Fruit fly (Drosophila melanogaster) whole organism, prepupa: ENCODE data around the gene CG6178.

Source experiments
- Blimp-1 ChIP-seq: fragments of 200-800 bp; sonication (Bioruptor generic); optimal IDR thresholded peaks from 3 replicates; lab custom pipeline; 2017; ENCODE audit warnings: missing biosample characterization, missing genetic modification characterization, mild to moderate bottlenecking, moderate library complexity, missing genetic modification reagents
- CG10631 ChIP-seq: fragments of 200-800 bp; sonication (Bioruptor generic); optimal IDR thresholded peaks from 2 replicates; lab custom pipeline; 2016; ENCODE audit warnings: missing biosample characterization, missing genetic modification characterization
- CG10669 ChIP-seq: fragments of 200-800 bp; sonication (Bioruptor generic); optimal IDR thresholded peaks from 3 replicates; lab custom pipeline; 2018; ENCODE audit warnings: missing biosample characterization, mild to moderate bottlenecking, missing genetic modification characterization, moderate library complexity
- CG11762 ChIP-seq: fragments of 200-800 bp; sonication (Bioruptor generic); optimal IDR thresholded peaks from 3 replicates; lab custom pipeline; 2016; ENCODE audit warnings: missing biosample characterization, missing genetic modification characterization; ENCODE audit not compliant: insufficient read depth
- CG11902 ChIP-seq: fragments of 200-800 bp; sonication (Bioruptor generic); optimal IDR thresholded peaks from 3 replicates; lab custom pipeline; 2016; ENCODE audit warnings: missing biosample characterization, missing genetic modification characterization
- CG15336 ChIP-seq: fragments of 200-800 bp; sonication (Bioruptor generic); IDR thresholded peaks from 2 replicates; pipeline ENCODE4 v1.3.6; 2022; ENCODE audit warnings: missing biosample characterization, missing genetic modification characterization
- CG16779 ChIP-seq: fragments of 200-800 bp; sonication (Bioruptor generic); optimal IDR thresholded peaks from 3 replicates; lab custom pipeline; 2017; ENCODE audit warnings: missing biosample characterization, mild to moderate bottlenecking, missing genetic modification characterization
- CG3032 ChIP-seq: fragments of 200-800 bp; optimal IDR thresholded peaks from 2 replicates; lab custom pipeline; 2019; ENCODE audit warnings: missing biosample characterization, mild to moderate bottlenecking, missing genetic modification characterization, moderate library complexity
- CG31627 ChIP-seq: fragments of 200-800 bp; sonication (Bioruptor generic); optimal IDR thresholded peaks from 3 replicates; lab custom pipeline; 2016; ENCODE audit warnings: missing biosample characterization, missing genetic modification characterization
- CG3919 ChIP-seq: fragments of 200-800 bp; sonication (Bioruptor generic); optimal IDR thresholded peaks from 3 replicates; lab custom pipeline; 2016; ENCODE audit warnings: missing biosample characterization, missing genetic modification characterization
- CG4318 ChIP-seq: fragments of 200-800 bp; sonication (Bioruptor generic); optimal IDR thresholded peaks from 3 replicates; lab custom pipeline; 2017; ENCODE audit warnings: missing biosample characterization, mild to moderate bottlenecking, missing genetic modification characterization
- CG6163 ChIP-seq: fragments of 200-800 bp; sonication (Bioruptor generic); IDR thresholded peaks from 3 replicates; pipeline ENCODE4 v1.3.6; 2022; ENCODE audit warnings: missing biosample characterization, missing genetic modification characterization
- CG6276 ChIP-seq: fragments of 200-800 bp; sonication (Bioruptor generic); optimal IDR thresholded peaks from 2 replicates; lab custom pipeline; 2017; ENCODE audit warnings: missing biosample characterization, mild to moderate bottlenecking, missing genetic modification characterization
- CG6792 ChIP-seq: fragments of 200-800 bp; sonication (Bioruptor generic); optimal IDR thresholded peaks from 3 replicates; lab custom pipeline; 2016; ENCODE audit warnings: missing biosample characterization, missing genetic modification characterization
- CG6808 ChIP-seq: fragments of 200-800 bp; sonication (Bioruptor generic); optimal IDR thresholded peaks from 3 replicates; lab custom pipeline; 2017; ENCODE audit warnings: missing biosample characterization, missing genetic modification characterization, mild to moderate bottlenecking, moderate library complexity, missing genetic modification reagents
- CG6854 ChIP-seq: fragments of 200-800 bp; sonication (Bioruptor generic); optimal IDR thresholded peaks from 2 replicates; lab custom pipeline; 2017; ENCODE audit warnings: missing biosample characterization, mild to moderate bottlenecking, missing genetic modification characterization
- CG8119 ChIP-seq: fragments of 200-800 bp; sonication (Bioruptor generic); IDR thresholded peaks from 3 replicates; pipeline ENCODE4 v1.3.6; 2022; ENCODE audit warnings: missing biosample characterization, missing genetic modification characterization
- CG8319 ChIP-seq: fragments of 200-800 bp; sonication (Bioruptor generic); optimal IDR thresholded peaks from 3 replicates; lab custom pipeline; 2016; ENCODE audit warnings: missing biosample characterization, missing genetic modification characterization
- CG8632 ChIP-seq: fragments of 200-800 bp; sonication (Bioruptor generic); optimal IDR thresholded peaks from 3 replicates; lab custom pipeline; 2016; ENCODE audit warnings: missing biosample characterization, missing genetic modification characterization
- CG9139 ChIP-seq: fragments of 200-800 bp; sonication (Bioruptor generic); optimal IDR thresholded peaks from 3 replicates; lab custom pipeline; 2017; ENCODE audit warnings: missing biosample characterization, mild to moderate bottlenecking, missing genetic modification characterization
- Eip78C ChIP-seq: fragments of 200-800 bp; sonication (Bioruptor generic); peaks from one replicate; lab custom pipeline; 2016; ENCODE audit warnings: missing biosample characterization, missing genetic modification characterization
- Eip93F ChIP-seq: fragments of 200-800 bp; sonication (Bioruptor generic); optimal IDR thresholded peaks from 2 replicates; lab custom pipeline; 2016; ENCODE audit warnings: missing biosample characterization, mild to moderate bottlenecking, missing genetic modification characterization
- Ets21C ChIP-seq: fragments of 200-800 bp; sonication (Bioruptor generic); optimal IDR thresholded peaks from 3 replicates; lab custom pipeline; 2016; ENCODE audit warnings: missing biosample characterization, missing genetic modification characterization
- Gug ChIP-seq: fragments of 200-800 bp; sonication (Bioruptor generic); IDR thresholded peaks from 2 replicates; pipeline ENCODE4 v1.3.6; 2022; ENCODE audit warnings: missing biosample characterization, missing genetic modification characterization
- Hr38 ChIP-seq: sonication (Bioruptor generic); optimal IDR thresholded peaks from 2 replicates; lab custom pipeline; 2016; ENCODE audit warnings: missing biosample characterization, missing genetic modification characterization
- Hr39 ChIP-seq: fragments of 200-800 bp; sonication (Bioruptor generic); optimal IDR thresholded peaks from 2 replicates; lab custom pipeline; 2016; ENCODE audit warnings: missing biosample characterization, missing genetic modification characterization
- Hr4 ChIP-seq: fragments of 200-800 bp; sonication (Bioruptor generic); optimal IDR thresholded peaks from 3 replicates; lab custom pipeline; 2016; ENCODE audit warnings: missing biosample characterization, missing genetic modification characterization
- Lpt ChIP-seq: fragments of 200-800 bp; sonication (Bioruptor generic); optimal IDR thresholded peaks from 3 replicates; lab custom pipeline; 2016; ENCODE audit warnings: missing biosample characterization, missing genetic modification characterization
- Met ChIP-seq: fragments of 200-800 bp; sonication (Bioruptor generic); optimal IDR thresholded peaks from 3 replicates; lab custom pipeline; 2016; ENCODE audit warnings: missing biosample characterization, missing genetic modification characterization
- Smox ChIP-seq: fragments of 200-800 bp; sonication (Bioruptor generic); optimal IDR thresholded peaks from 3 replicates; lab custom pipeline; 2016; ENCODE audit warnings: missing biosample characterization, missing genetic modification characterization
- Sox102F ChIP-seq: fragments of 200-800 bp; sonication (Bioruptor generic); optimal IDR thresholded peaks from 2 replicates; lab custom pipeline; 2016; ENCODE audit warnings: missing biosample characterization, mild to moderate bottlenecking, missing genetic modification characterization
- Sox15 ChIP-seq: fragments of 200-800 bp; sonication (Bioruptor generic); optimal IDR thresholded peaks from 3 replicates; lab custom pipeline; 2016; ENCODE audit warnings: missing biosample characterization, missing genetic modification characterization
- achi ChIP-seq: fragments of 200-800 bp; sonication (Bioruptor generic); optimal IDR thresholded peaks from 3 replicates; lab custom pipeline; 2016; ENCODE audit warnings: missing biosample characterization, missing genetic modification characterization
- acj6 ChIP-seq: fragments of 200-800 bp; sonication (Bioruptor generic); optimal IDR thresholded peaks from 3 replicates; lab custom pipeline; 2016; ENCODE audit warnings: missing biosample characterization, missing genetic modification characterization
- cyc ChIP-seq: fragments of 200-800 bp; sonication (Bioruptor generic); optimal IDR thresholded peaks from 3 replicates; lab custom pipeline; 2016; ENCODE audit warnings: missing biosample characterization, missing genetic modification characterization
- dac ChIP-seq: fragments of 200-800 bp; sonication (Bioruptor generic); optimal IDR thresholded peaks from 2 replicates; lab custom pipeline; 2017; ENCODE audit warnings: missing biosample characterization, mild to moderate bottlenecking, missing genetic modification characterization
- dsx ChIP-seq: fragments of 200-800 bp; optimal IDR thresholded peaks from 3 replicates; lab custom pipeline; 2019; ENCODE audit warnings: missing biosample characterization, mild to moderate bottlenecking, missing genetic modification characterization, moderate library complexity; ENCODE audit not compliant: poor library complexity, severe bottlenecking
- eg ChIP-seq: fragments of 200-800 bp; sonication (Bioruptor generic); IDR thresholded peaks from 3 replicates; pipeline ENCODE4 v1.3.6; 2022; ENCODE audit warnings: missing biosample characterization, missing genetic modification characterization
- esn ChIP-seq: fragments of 200-800 bp; sonication (Bioruptor generic); optimal IDR thresholded peaks from 2 replicates; lab custom pipeline; 2016; ENCODE audit warnings: missing biosample characterization, mild to moderate bottlenecking, missing genetic modification characterization, moderate library complexity
- fd59A ChIP-seq: fragments of 200-800 bp; sonication (Bioruptor generic); optimal IDR thresholded peaks from 2 replicates; lab custom pipeline; 2017; ENCODE audit warnings: missing biosample characterization, mild to moderate bottlenecking, missing genetic modification characterization, missing genetic modification reagents
- fd85E ChIP-seq: fragments of 200-800 bp; sonication (Bioruptor generic); optimal IDR thresholded peaks from 3 replicates; lab custom pipeline; 2016; ENCODE audit warnings: missing biosample characterization, missing genetic modification characterization
- lz ChIP-seq: fragments of 200-800 bp; sonication (Bioruptor generic); optimal IDR thresholded peaks from 3 replicates; lab custom pipeline; 2016; ENCODE audit warnings: missing biosample characterization, missing genetic modification characterization
- net ChIP-seq: fragments of 200-800 bp; sonication (Bioruptor generic); optimal IDR thresholded peaks from 3 replicates; lab custom pipeline; 2016; ENCODE audit warnings: missing biosample characterization, missing genetic modification characterization
- pdm3 ChIP-seq: fragments of 200-800 bp; sonication (Bioruptor generic); optimal IDR thresholded peaks from 3 replicates; lab custom pipeline; 2016; ENCODE audit warnings: missing biosample characterization, missing genetic modification characterization
- salr ChIP-seq, 2 experiments: fragments of 200-800 bp; sonication (Bioruptor generic); optimal IDR thresholded peaks; 3 replicates each; lab custom pipeline; 2016 to 2018; ENCODE audit warnings: missing biosample characterization in 2 of 2, missing genetic modification characterization in 2 of 2, mild to moderate bottlenecking in 1 of 2
- ss ChIP-seq, 2 experiments: fragments of 200-800 bp; sonication (Bioruptor generic); optimal IDR thresholded peaks; 2 replicates in 1 of 2; 3 replicates in 1 of 2; lab custom pipeline; 2017 to 2018; ENCODE audit warnings: mild to moderate bottlenecking in 2 of 2, missing biosample characterization in 2 of 2, missing genetic modification characterization in 2 of 2, moderate library complexity in 1 of 2
- svp ChIP-seq: fragments of 200-800 bp; sonication (Bioruptor generic); peaks from one replicate; lab custom pipeline; 2016; ENCODE audit warnings: missing biosample characterization, missing genetic modification characterization
- topi ChIP-seq: fragments of 200-800 bp; sonication (Bioruptor generic); optimal IDR thresholded peaks from 3 replicates; lab custom pipeline; 2016; ENCODE audit warnings: missing biosample characterization, missing genetic modification characterization
- vri ChIP-seq: fragments of 200-800 bp; sonication (Bioruptor generic); optimal IDR thresholded peaks from 3 replicates; lab custom pipeline; 2016; ENCODE audit warnings: missing biosample characterization, mild to moderate bottlenecking, missing genetic modification characterization

The CG6178 gene

dm6 chr3R:24150103-24150502 is 2.0 kb upstream of the CG6178 start, which contains the start of gene p38c:
Gene p38c (minus strand): TSS chr3R:24150203.
- TF ChIP-seq CG6854 (GFP tag; lab: Kevin White, UChicago) (no peak), cyc (no peak), CG11902 (GFP tag; lab: Kevin White, UChicago) (no peak), CG6276 (no peak), CG10669 (GFP tag; lab: Kevin White, UChicago) (no peak), Gug (no peak)
- TF ChIP-seq, all 60 proteins: peak for 0

- TF ChIP-seq CG15336 (GFP tag; lab: Robert Waterston, UW) = peak; percentile 92
- peak; percentile 89 for TF ChIP-seq acj6
- TF ChIP-seq CG6808 = no peak
- peak; percentile 76 for TF ChIP-seq CG31627 (GFP tag; lab: Kevin White, UChicago)
- TF ChIP-seq Hr38 = no peak
- peak; percentile 80 for TF ChIP-seq CG4318 (GFP tag; lab: Kevin White, UChicago)
- peak; percentile 82 for TF ChIP-seq Lpt (GFP tag; lab: Kevin White, UChicago)
- TF ChIP-seq CG8119 (GFP tag; lab: Robert Waterston, UW) = peak; percentile 92
- TF ChIP-seq CG9139 (GFP tag; lab: Kevin White, UChicago) = peak; percentile 67
- peak; percentile 80 for TF ChIP-seq Sox15 (GFP tag; lab: Kevin White, UChicago)
- TF ChIP-seq salr (GFP tag; optimal IDR thresholded peaks at IDR 0.05; lab: Kevin White, UChicago) = peak in 1 of 2 experiments; percentile 80
- peak; percentile 85 for TF ChIP-seq Hr4 (GFP tag; lab: Kevin White, UChicago)
- no peak for TF ChIP-seq Sox102F (GFP tag; lab: Kevin White, UChicago)
- peak; percentile 92 for TF ChIP-seq CG3032 (tag; lab: Kevin White, UChicago)
- no peak for TF ChIP-seq Blimp-1 (GFP tag; lab: Kevin White, UChicago)
- TF ChIP-seq CG11762 (GFP tag; lab: Kevin White, UChicago) = peak; percentile 75
- peak; percentile 72 for TF ChIP-seq Hr39 (GFP tag; lab: Kevin White, UChicago)
- peak; percentile 94 for TF ChIP-seq Eip78C
- no peak for TF ChIP-seq Met (GFP tag; lab: Kevin White, UChicago)
- TF ChIP-seq topi (GFP tag; lab: Kevin White, UChicago) = peak; percentile 87
- TF ChIP-seq CG10631 (GFP tag; lab: Kevin White, UChicago) = peak; percentile 92
- TF ChIP-seq CG11902 (GFP tag; lab: Kevin White, UChicago) = peak; percentile 90
- TF ChIP-seq svp (GFP tag; lab: Kevin White, UChicago) = no peak
- TF ChIP-seq dsx = peak; percentile 92
- TF ChIP-seq vri (GFP tag; lab: Kevin White, UChicago) = peak; percentile 75
- TF ChIP-seq eg = peak; percentile 97
- peak; percentile 88 for TF ChIP-seq CG8632
- TF ChIP-seq pdm3 (GFP tag; lab: Kevin White, UChicago) = no peak
- TF ChIP-seq achi = peak; percentile 88
- TF ChIP-seq Ets21C (GFP tag; lab: Kevin White, UChicago) = peak; percentile 70
- peak in 1 of 2 experiments; percentile 86 for TF ChIP-seq ss (GFP tag; optimal IDR thresholded peaks at IDR 0.05; lab: Kevin White, UChicago)
- peak; percentile 84 for TF ChIP-seq net (GFP tag; lab: Kevin White, UChicago)
- TF ChIP-seq CG10669 (GFP tag; lab: Kevin White, UChicago) = peak; percentile 89
- peak; percentile 89 for TF ChIP-seq esn (GFP tag; lab: Kevin White, UChicago)
- TF ChIP-seq Smox (GFP tag; lab: Kevin White, UChicago) = no peak
- TF ChIP-seq dac (GFP tag; lab: Kevin White, UChicago) = peak; percentile 79
- peak; percentile 89 for TF ChIP-seq Gug
- peak; percentile 72 for TF ChIP-seq fd59A
- no peak for TF ChIP-seq CG6276
- peak; percentile 93 for TF ChIP-seq CG6163 (GFP tag; lab: Robert Waterston, UW)
- peak; percentile 90 for TF ChIP-seq CG3919
- peak; percentile 86 for TF ChIP-seq CG6792 (GFP tag; lab: Kevin White, UChicago)
- TF ChIP-seq CG16779 = peak; percentile 74
- TF ChIP-seq Eip93F (GFP tag; lab: Kevin White, UChicago) = peak; percentile 73
- TF ChIP-seq CG8319 = peak; percentile 73
- no peak for TF ChIP-seq fd85E (GFP tag; lab: Kevin White, UChicago)
- peak; percentile 87 for TF ChIP-seq lz (GFP tag; lab: Kevin White, UChicago)
Measured at dm6 chr3R:24161173-24161811, 9.1 kb downstream of the CG6178 start, which contains the start of the genes Myo95E and TBC1d7. Gene Myo95E (minus strand): TSS chr3R:24161498. Gene TBC1d7 (plus strand): TSS chr3R:24161727.
